Fruit fly (Drosophila melanogaster) whole organism, prepupa: ENCODE data around the gene CG2656.
A peak's percentile ranks its signal among the peaks of the same experiment; 100 is the strongest.

Experiments used
- CG34406 ChIP-seq: fragments of 200-800 bp; sonication (Bioruptor generic); optimal IDR thresholded peaks from 3 replicates; lab custom pipeline; 2016; ENCODE audit warnings: missing biosample characterization, missing genetic modification characterization
- CG6163 ChIP-seq: fragments of 200-800 bp; sonication (Bioruptor generic); IDR thresholded peaks from 3 replicates; pipeline ENCODE4 v1.3.6; 2022; ENCODE audit warnings: missing biosample characterization, missing genetic modification characterization
- Gug ChIP-seq: fragments of 200-800 bp; sonication (Bioruptor generic); IDR thresholded peaks from 2 replicates; pipeline ENCODE4 v1.3.6; 2022; ENCODE audit warnings: missing biosample characterization, missing genetic modification characterization
- Hr39 ChIP-seq: fragments of 200-800 bp; sonication (Bioruptor generic); optimal IDR thresholded peaks from 2 replicates; lab custom pipeline; 2016; ENCODE audit warnings: missing biosample characterization, missing genetic modification characterization
- cyc ChIP-seq: fragments of 200-800 bp; sonication (Bioruptor generic); optimal IDR thresholded peaks from 3 replicates; lab custom pipeline; 2016; ENCODE audit warnings: missing biosample characterization, missing genetic modification characterization
- esn ChIP-seq: fragments of 200-800 bp; sonication (Bioruptor generic); optimal IDR thresholded peaks from 2 replicates; lab custom pipeline; 2016; ENCODE audit warnings: missing biosample characterization, mild to moderate bottlenecking, missing genetic modification characterization, moderate library complexity

DNA sequence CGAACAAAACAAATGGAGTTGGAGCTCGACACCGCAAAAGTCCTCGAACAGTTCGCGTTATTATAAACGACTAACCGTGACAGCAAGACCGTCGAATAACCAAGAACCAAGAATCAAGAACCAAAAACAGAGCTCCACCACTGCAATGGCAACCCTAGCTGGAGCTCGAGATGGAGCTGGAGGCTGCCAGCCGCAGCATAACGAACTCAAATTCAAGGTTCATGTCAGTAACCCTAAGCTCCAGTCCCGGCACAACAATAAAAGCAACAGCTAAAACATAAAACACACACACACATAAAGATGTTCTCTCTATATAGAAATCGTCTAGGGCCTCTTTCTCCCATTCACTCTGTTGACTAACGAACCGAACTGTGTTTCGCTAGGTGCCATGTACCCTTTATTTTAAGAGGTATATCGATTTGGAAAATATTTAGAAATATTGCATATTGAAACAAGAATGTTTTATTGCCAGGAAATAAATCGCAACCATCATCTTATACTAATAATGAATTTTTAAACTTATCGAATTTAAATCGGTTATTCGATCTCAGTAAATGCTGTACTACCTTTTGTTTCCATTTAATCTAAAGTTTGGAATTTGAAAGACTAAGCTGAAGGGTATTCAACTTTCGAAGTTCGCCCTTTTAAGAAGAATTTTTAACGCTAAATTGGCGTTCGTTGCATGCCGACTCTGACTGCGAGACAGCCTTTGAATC lies 27.0 kb downstream of the CG2656 start:
- TF ChIP-seq cyc = no peak
- TF ChIP-seq CG34406 (GFP tag; lab: Kevin White, UChicago) = peak; percentile 49
- TF ChIP-seq CG6163 (GFP tag; lab: Robert Waterston, UW) = 0 out of 3 replicates have a peak, but pooled peaks have one; percentile 17
- TF ChIP-seq esn (GFP tag; lab: Kevin White, UChicago) = peak; percentile 60
- peak; percentile 44 for TF ChIP-seq Hr39
- 0 out of 2 replicates have a peak, but pooled peaks have one; percentile 7 for TF ChIP-seq Gug (GFP tag; lab: Robert Waterston, UW)
